Fruit fly (Drosophila melanogaster) whole organism, adult: ENCODE data around the gene CG9483.

Source experiments
- CG33017 ChIP-seq: fragments of 200-800 bp; sonication (Bioruptor generic); optimal IDR thresholded peaks from 2 replicates; lab custom pipeline; 2018; ENCODE audit warnings: missing biosample characterization, mild to moderate bottlenecking, missing genetic modification characterization, moderate library complexity
- Clk ChIP-seq: fragments of 200-800 bp; sonication (Bioruptor generic); optimal IDR thresholded peaks from 2 replicates; lab custom pipeline; 2017; ENCODE audit warnings: missing biosample characterization, missing genetic modification characterization
- Crg-1 ChIP-seq: fragments of 200-800 bp; sonication (Bioruptor generic); optimal IDR thresholded peaks from 2 replicates; lab custom pipeline; 2016; ENCODE audit warnings: missing biosample characterization, missing genetic modification characterization
- Hr96 ChIP-seq: fragments of 200-800 bp; sonication (Bioruptor generic); optimal IDR thresholded peaks from 2 replicates; lab custom pipeline; 2016; ENCODE audit warnings: missing biosample characterization, missing genetic modification characterization
- Mnt ChIP-seq: fragments of 200-800 bp; sonication (Bioruptor generic); optimal IDR thresholded peaks from 2 replicates; lab custom pipeline; 2016; ENCODE audit warnings: missing biosample characterization, mild to moderate bottlenecking, missing genetic modification characterization
- tj ChIP-seq: fragments of 200-800 bp; sonication (Bioruptor generic); optimal IDR thresholded peaks from 3 replicates; lab custom pipeline; 2017; ENCODE audit warnings: missing biosample characterization, mild to moderate bottlenecking, missing genetic modification characterization, moderate library complexity

DNA sequence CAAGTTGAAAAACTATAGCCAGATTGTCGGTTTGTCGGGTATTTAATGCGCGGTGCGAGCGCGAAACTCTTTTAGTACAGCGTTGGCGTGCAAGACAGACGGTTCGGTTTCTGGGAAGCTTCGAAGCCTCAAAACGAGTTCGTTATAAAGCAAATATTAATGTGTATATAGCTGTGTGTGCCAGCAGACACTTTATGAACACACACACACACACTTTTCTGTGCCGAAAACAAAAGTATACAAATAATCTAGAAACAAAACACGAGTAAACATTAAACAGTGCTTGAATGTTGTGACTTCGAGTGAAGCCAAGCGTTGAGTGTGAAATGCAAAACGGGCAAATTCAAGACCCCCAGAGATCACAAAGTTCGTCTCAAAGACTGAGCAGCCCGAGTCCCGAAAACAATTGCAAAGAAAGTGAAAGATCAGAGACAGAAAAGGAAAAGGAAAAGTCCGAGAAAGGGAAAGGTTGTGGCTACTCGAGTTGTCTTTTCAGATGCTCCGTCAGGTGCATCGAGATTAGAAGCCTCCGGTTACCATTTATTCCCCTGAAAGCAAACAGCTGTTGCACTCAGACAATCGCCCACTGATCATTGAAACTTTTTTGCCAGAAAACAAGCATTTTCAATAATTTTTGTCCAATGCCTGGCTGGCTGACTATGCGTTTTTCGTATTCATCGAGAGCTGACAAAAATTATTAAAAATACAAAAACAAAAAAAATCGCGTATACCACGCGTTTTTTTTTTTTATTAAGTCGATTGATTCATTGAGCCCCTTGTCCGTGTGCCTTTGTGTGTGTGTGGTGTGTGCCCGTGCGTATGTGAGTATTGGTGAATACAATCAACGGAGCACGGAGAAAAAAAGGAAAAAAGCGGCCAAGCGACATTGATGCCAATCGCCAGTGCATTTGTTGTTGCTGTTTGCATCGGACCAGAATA lies 32.4 kb downstream of the CG9483 start, which contains the start of gene CG34398:
- TF ChIP-seq Mnt (GFP tag; lab: Kevin White, UChicago) (no peak), Clk (GFP tag; lab: Kevin White, UChicago) (no peak), Hr96 (GFP tag; lab: Kevin White, UChicago) (no peak), tj (GFP tag; lab: Kevin White, UChicago) (no peak), Crg-1 (no peak), CG33017 (tag; lab: Kevin White, UChicago) (no peak)
